Fruit fly (Drosophila melanogaster): Measurements from ENCODE around the gene GAA1.
A peak's percentile ranks its signal among the peaks of the same experiment; 100 is the strongest.

GAA1 gene

DNA sequence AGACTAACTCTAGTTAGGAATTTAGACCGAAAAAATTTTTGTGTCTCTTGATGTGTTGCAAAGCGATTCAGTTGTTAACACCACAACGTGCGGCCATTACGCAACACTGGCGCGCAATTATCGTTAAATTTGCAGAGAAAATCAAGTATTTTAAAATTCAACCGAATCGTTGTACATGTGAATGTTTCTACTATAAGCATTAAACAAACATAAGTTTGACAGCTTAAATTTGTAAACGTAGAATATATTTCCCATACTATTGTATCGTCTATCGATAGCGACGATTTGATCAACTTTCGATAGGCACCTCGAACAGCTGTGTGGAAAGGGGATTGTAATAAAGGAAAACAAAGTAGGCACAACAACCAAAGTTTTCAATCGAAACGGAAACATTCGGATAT, 6.4 kb upstream of the GAA1 start, which contains the start of the genes Usp30 and CG16721 (continued):
- TF ChIP-seq zen (tag; optimal IDR thresholded peaks at IDR 0.05), result peak; percentile 26
- TF ChIP-seq NC2α (GFP tag; optimal IDR thresholded peaks at IDR 0.05), result no peak
- TF ChIP-seq toy (GFP tag; IDR thresholded peaks at IDR 0.05), result no peak
- TF ChIP-seq CG6813 (GFP tag; optimal IDR thresholded peaks at IDR 0.05), result no peak
- no peak for TF ChIP-seq Oli (tag; optimal IDR thresholded peaks at IDR 0.05)
- TF ChIP-seq CG16863 (GFP tag; optimal IDR thresholded peaks at IDR 0.05), result peak; percentile 40
- TF ChIP-seq Hr51 (GFP tag; optimal IDR thresholded peaks at IDR 0.05), result peak in 1 of 2 experiments; percentile 7
- no peak for TF ChIP-seq Rx (GFP tag; IDR thresholded peaks at IDR 0.05)
- peak; percentile 54 for TF ChIP-seq dm (GFP tag; optimal IDR thresholded peaks at IDR 0.05)
- no peak for TF ChIP-seq Lim3 (GFP tag; IDR thresholded peaks at IDR 0.05)
- no peak for TF ChIP-seq maf-S (GFP tag; optimal IDR thresholded peaks at IDR 0.05)
- no peak for TF ChIP-seq CG10959 (GFP tag; IDR thresholded peaks at IDR 0.05)
- TF ChIP-seq Dek (tag; optimal IDR thresholded peaks at IDR 0.05), result no peak
- no peak for TF ChIP-seq CG7357 (GFP tag; IDR thresholded peaks at IDR 0.05)
- TF ChIP-seq vnd (GFP tag; IDR thresholded peaks at IDR 0.05; ENCODE audit: partially characterized antibody), result peak; percentile 61; the same call in 2 of the 3 replicates
- TF ChIP-seq fu2 (GFP tag; optimal IDR thresholded peaks at IDR 0.05), result peak; percentile 51
- peak; percentile 41 for TF ChIP-seq CG12155 (GFP tag; optimal IDR thresholded peaks at IDR 0.05)
- TF ChIP-seq CG3847 (GFP tag; IDR thresholded peaks at IDR 0.05), result peak; percentile 54
- TF ChIP-seq CG17568 (GFP tag; optimal IDR thresholded peaks at IDR 0.05), result no peak
- no peak for TF ChIP-seq CG11695 (GFP tag; IDR thresholded peaks at IDR 0.05)
- peak; percentile 41 for TF ChIP-seq CrebB (tag; optimal IDR thresholded peaks at IDR 0.05)
- TF ChIP-seq CG1832 (GFP tag; optimal IDR thresholded peaks at IDR 0.05), result no peak
- TF ChIP-seq Hsf (GFP tag; optimal IDR thresholded peaks at IDR 0.05), result peak; percentile 22
- TF ChIP-seq Sox100B (GFP tag; optimal IDR thresholded peaks at IDR 0.05), result no peak
- no peak for TF ChIP-seq CG11093 (GFP tag; IDR thresholded peaks at IDR 0.05)
- TF ChIP-seq CkIIα-i1 (GFP tag; IDR thresholded peaks at IDR 0.05), result no peak
- TF ChIP-seq dan (GFP tag; IDR thresholded peaks at IDR 0.05), result no peak
- peak; percentile 18 for TF ChIP-seq CG17829 (tag; optimal IDR thresholded peaks at IDR 0.05)
- peak; percentile 50; the same call in 2 of the 3 replicates for TF ChIP-seq ken (GFP tag; IDR thresholded peaks at IDR 0.05)
- no peak for TF ChIP-seq Spps (tag; optimal IDR thresholded peaks at IDR 0.05)
- no peak for TF ChIP-seq Neu2 (GFP tag; optimal IDR thresholded peaks at IDR 0.05; ENCODE audit: borderline replicate concordance)
- TF ChIP-seq cwo (GFP tag; optimal IDR thresholded peaks at IDR 0.05), result no peak
- no peak for TF ChIP-seq z (GFP tag; IDR thresholded peaks at IDR 0.05)
- peak in 1 of 2 experiments; percentile 34 for TF ChIP-seq insv (GFP tag; optimal IDR thresholded peaks at IDR 0.05)
- peak; percentile 28; the same call in 1 of the 3 replicates for TF ChIP-seq zfh1 (GFP tag; IDR thresholded peaks at IDR 0.05)
- no peak for TF ChIP-seq ssp (GFP tag; IDR thresholded peaks at IDR 0.05)
- TF ChIP-seq Camta (GFP tag; optimal IDR thresholded peaks at IDR 0.05), result peak; percentile 1
- no peak for TF ChIP-seq CG6175 (GFP tag; IDR thresholded peaks at IDR 0.05)
- no peak for TF ChIP-seq trh (GFP tag; optimal IDR thresholded peaks at IDR 0.05)
- TF ChIP-seq NFAT (GFP tag; IDR thresholded peaks at IDR 0.05), result peak; percentile 44
- peak; percentile 52; the same call in 1 of the 2 replicates for TF ChIP-seq CG2129 (GFP tag; IDR thresholded peaks at IDR 0.05; ENCODE audit: partially characterized antibody)
- TF ChIP-seq Nf-YB (GFP tag; optimal IDR thresholded peaks at IDR 0.05), result peak; percentile 1
- TF ChIP-seq ash1 (GFP tag; optimal IDR thresholded peaks at IDR 0.05), result no peak
- no peak for TF ChIP-seq dati (GFP tag; IDR thresholded peaks at IDR 0.05)
- no peak for TF ChIP-seq stc (GFP tag; IDR thresholded peaks at IDR 0.05)
- peak; percentile 22 to 31 for TF ChIP-seq chif (GFP tag; optimal IDR thresholded peaks at IDR 0.05)
- TF ChIP-seq Abd-B (GFP tag; optimal IDR thresholded peaks at IDR 0.05), result peak; percentile 9
- TF ChIP-seq C15 (GFP tag; IDR thresholded peaks at IDR 0.05), result no peak
- peak; percentile 31 for TF ChIP-seq pum (GFP tag; optimal IDR thresholded peaks at IDR 0.05)
- TF ChIP-seq CG8290 (GFP tag; optimal IDR thresholded peaks at IDR 0.05), result peak; percentile 77
- peak in 1 of 2 experiments; percentile 42 for TF ChIP-seq CG8290 (tag; optimal IDR thresholded peaks at IDR 0.05)
- peak; percentile 41 for TF ChIP-seq CG4424 (GFP tag; optimal IDR thresholded peaks at IDR 0.05)

All from whole organism, embryonic.